Fruit fly (Drosophila melanogaster): ENCODE results near the gene Hinfp.

DNA sequence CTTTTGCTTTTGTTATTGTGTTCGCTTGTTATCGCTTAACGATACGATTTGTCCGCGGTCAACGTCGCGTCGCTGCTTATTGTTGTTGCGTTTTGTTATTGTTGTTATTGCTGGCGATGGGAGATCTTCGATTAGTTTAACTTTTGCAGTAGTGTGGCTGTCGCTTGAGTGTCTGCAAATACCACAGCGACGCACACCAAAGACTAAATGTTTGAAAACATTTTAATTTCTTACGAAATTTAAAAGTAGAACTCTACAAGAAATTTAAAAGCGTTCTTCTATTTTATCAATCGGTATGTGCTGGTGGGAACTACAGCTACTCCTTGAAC is 5.3 kb upstream of the Hinfp start, which contains the start of gene spdi:
- TF ChIP-seq kay (GFP tag; ENCODE audit: borderline replicate concordance) (no peak), CG11617 (GFP tag; optimal IDR thresholded peaks at IDR 0.05) (no peak)
